Worm (Caenorhabditis elegans): ENCODE results near the gene F11D11.4.

F11D11.4 gene

ce11 chrV:18761078-18761477 is at the start of gene F11D11.4:
F11D11.4 (plus strand) TSS chrV:18761378.
- TF ChIP-seq unc-62 (GFP tag; optimal IDR thresholded peaks at IDR 0.05): no peak

ce11 chrV:18712118-18712517 is 49.1 kb upstream of the F11D11.4 start:
- no peak for TF ChIP-seq unc-62 (GFP tag; optimal IDR thresholded peaks at IDR 0.05)

- no peak for TF ChIP-seq unc-62 (GFP tag; optimal IDR thresholded peaks at IDR 0.05)
These were observed 41.8 kb upstream of the F11D11.4 start for ce11 chrV:18719412-18719811.

DNA sequence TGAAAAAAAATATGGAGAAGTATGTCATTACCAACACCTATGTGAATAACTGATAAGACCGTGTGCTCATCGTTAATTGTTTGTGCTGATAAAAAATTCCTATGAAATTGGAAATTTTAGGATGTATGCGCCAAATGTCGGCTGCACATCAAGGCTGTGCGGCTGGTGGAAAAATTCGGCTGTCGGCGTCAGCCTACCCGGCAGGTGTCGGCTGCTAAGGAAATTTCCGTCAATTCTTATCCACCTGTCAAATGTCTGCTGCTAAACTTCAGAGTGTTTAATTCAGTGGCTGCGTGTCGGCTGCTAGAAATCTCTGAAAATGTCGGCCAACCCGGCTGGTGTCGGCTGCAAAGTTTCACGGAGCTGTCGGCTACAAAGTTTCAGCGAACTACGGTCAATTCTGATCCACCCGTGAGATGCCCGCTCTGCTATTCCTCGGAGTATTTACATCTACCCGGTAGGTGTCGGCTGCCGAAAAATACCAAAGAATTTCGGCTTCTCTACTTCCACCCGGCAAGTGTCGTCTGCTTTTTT is 41.2 kb upstream of the F11D11.4 start, which contains the start of gene Y17D7C.2:
Y17D7C.2 (minus strand) TSS at position 32 of the 534 bp plus-strand sequence.
- TF ChIP-seq unc-62 (GFP tag; optimal IDR thresholded peaks at IDR 0.05): no peak

DNA sequence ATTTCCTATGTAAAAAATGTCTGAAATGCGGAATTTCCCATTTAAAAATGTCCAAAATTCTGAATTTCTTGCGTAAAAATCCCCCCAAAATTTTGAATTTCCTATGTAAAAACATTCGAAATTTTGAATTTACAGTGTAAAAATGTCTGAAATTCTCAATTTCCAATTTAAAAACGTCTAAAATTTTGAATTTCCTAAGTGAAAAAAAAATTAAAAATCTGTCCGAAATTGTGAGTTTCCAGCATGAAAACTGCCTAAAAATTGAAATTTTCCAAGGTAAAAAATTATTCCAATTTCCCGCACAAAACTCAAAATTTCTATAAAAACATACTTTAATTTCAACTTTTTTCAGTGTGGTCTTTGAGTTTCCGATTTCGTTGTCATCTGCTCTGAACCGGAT is 39.3 kb upstream of the F11D11.4 start:
- TF ChIP-seq unc-62 (GFP tag; optimal IDR thresholded peaks at IDR 0.05): no peak

DNA sequence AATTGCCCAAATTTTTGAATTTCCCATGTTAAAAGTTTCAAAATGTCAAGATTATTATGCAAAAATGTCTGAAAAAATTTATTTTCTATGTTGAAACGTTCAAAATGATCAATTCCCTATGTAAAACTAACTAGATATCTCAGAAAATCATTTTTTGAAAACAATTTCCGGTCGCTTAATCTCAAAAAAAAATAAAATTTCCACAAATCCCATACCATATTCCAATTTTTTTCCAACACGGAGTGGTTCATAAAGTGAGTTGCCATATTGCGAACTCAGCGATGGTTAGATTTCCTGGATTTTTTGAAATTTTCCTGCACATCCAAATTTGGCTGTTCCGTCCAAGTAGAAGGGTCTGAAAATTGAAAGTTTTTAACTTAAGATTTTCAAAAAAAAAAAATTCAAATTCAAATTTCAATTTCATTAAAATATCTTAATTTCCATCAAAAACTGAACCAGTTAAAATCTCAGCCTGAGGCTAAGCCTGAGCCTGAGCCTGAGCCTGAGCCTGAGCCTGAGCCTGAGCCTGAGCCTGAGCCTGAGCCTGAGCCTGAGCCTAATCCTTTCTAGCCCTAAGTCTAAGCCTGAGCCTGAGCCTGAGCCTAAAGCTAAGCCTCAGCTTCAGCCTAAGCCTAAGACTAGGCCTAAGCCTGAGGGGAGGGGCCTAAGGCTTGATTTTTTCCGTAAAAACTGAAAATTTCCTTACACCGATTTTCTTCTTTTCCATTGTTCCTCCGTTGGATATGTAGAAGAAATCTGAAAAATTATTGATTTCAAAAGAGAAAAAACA is 38.5 kb upstream of the F11D11.4 start:
- no peak for TF ChIP-seq unc-62 (GFP tag; optimal IDR thresholded peaks at IDR 0.05)

DNA sequence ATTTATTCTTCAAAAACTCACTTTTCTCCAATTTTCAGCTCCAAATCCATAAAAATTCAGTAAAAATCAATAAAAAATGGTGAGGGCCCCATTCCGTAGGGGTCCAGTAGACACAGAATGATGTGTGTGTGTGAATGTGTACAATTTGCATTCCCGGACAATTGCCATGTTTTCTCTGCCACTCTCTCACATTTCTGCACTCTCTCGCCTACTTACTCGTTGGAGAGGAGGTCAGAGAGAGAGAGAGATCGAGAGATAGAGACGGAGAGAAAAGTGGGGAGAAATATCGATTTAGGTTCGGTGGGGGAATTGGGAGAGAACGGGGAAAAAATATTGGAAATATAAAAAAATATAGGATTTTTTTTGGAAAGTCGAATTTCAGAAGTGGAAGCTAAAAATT is 37.6 kb upstream of the F11D11.4 start:
- TF ChIP-seq unc-62 (GFP tag; optimal IDR thresholded peaks at IDR 0.05): no peak

- no peak for TF ChIP-seq unc-62 (GFP tag; optimal IDR thresholded peaks at IDR 0.05)
These were observed 37.1 kb upstream of the F11D11.4 start for ce11 chrV:18724076-18724475.

ce11 chrV:18725858-18726257 is 35.3 kb upstream of the F11D11.4 start:
- no peak for TF ChIP-seq unc-62 (GFP tag; optimal IDR thresholded peaks at IDR 0.05)

ce11 chrV:18729324-18729924 is 31.8 kb upstream of the F11D11.4 start, which contains the start of gene asp-19:
asp-19 (minus strand) TSS chrV:18729374.
- no peak for TF ChIP-seq unc-62 (GFP tag; optimal IDR thresholded peaks at IDR 0.05)

DNA sequence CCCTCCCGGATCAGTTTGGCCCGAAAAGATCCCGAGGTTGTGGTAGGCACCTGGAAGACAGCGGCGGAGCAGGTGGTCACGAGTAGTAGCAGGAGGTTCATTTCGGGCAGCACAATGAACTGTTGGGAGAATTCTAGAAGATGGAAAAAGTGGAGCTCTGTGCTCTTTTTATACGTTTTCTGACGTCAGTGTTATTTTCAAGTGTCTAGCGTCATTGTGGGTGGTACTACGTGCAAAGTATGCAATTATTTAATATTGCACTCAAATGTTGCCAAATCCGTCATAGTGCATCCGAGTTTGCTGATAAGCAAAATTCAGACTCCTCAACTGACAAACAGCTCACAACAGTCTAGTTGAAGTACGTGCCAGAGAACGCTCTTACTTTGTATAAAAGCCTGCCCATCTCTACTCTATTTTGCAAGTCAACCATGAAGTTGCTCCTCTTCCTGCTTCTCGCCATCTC is 29.6 kb upstream of the F11D11.4 start, which contains the start of the genes asp-18 and scl-19:
asp-18 (minus strand) TSS at position 101 of the 463 bp plus-strand sequence.
scl-19 (plus strand) TSS at position 413 of the 463 bp plus-strand sequence.
- TF ChIP-seq unc-62 (GFP tag; optimal IDR thresholded peaks at IDR 0.05): no peak

- TF ChIP-seq unc-62 (GFP tag; optimal IDR thresholded peaks at IDR 0.05): no peak
These were observed 27.2 kb upstream of the F11D11.4 start for ce11 chrV:18733942-18734341.

DNA sequence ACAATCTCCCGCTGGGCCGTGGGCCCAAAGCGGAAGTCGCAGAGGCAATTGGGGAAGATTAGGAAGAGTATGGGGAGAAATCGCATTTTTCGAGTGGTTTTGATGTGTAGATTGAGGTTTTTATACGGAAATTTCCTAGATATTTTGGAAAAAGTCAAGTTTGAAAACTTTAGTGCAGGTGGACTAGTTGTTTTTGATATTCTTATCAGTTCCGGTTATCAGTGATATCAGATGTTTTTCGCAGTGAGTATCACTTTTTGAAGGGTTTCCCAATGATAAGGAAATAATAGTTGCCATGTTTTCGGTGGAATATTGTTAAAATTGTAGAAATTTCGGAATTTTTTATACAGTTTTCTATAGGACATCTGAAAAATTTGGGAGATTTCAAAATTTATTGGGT is 26.8 kb upstream of the F11D11.4 start, which contains the start of gene scl-20:
scl-20 (minus strand) TSS at position 101 of the 400 bp plus-strand sequence.
- no peak for TF ChIP-seq unc-62 (GFP tag; optimal IDR thresholded peaks at IDR 0.05)

ce11 chrV:18737646-18738045 is 23.5 kb upstream of the F11D11.4 start:
- no peak for TF ChIP-seq unc-62 (GFP tag; optimal IDR thresholded peaks at IDR 0.05)

DNA sequence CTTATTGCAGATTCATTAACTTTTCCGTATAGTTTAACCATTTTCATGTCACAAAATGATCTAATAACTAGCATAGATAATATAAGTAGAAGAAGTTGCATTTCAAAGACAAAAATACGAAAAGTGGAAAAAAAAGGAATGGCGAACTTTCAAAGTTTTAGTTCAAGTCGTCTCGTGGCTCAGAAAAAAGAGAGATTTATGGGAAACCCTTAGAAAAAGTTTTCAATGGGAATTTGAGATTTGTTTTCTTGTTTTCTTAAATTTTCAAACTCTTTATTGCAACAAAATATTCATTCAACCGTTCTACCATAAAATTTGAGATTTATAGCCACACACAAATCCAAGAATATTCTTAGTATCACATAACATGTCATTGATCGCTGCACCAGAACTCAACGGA is 19.1 kb upstream of the F11D11.4 start, which contains the start of gene clec-250:
clec-250 (minus strand) TSS at position 101 of the 400 bp plus-strand sequence.
- no peak for TF ChIP-seq unc-62 (GFP tag; optimal IDR thresholded peaks at IDR 0.05)

ce11 chrV:18746937-18747660 is 14.1 kb upstream of the F11D11.4 start, which contains the start of gene clec-251:
clec-251 (minus strand) TSS chrV:18746987.
- no peak for TF ChIP-seq unc-62 (GFP tag; optimal IDR thresholded peaks at IDR 0.05)
